Worm (Caenorhabditis elegans) whole organism, L1 larva: ENCODE results near the gene cpg-8.

Experiments
- ceh-82 ChIP-seq, 3 experiments: fragments of 150-350 bp in 1 of 3; sonication (generic microtip) in 2 of 3; optimal IDR thresholded peaks; 2 replicates each; lab custom pipeline; 2014 to 2017; ENCODE audit warnings: missing biosample characterization in 3 of 3, missing genetic modification characterization in 3 of 3
- egl-27 ChIP-seq, 2 experiments: fragments of 150-350 bp in 1 of 2; sonication (generic microtip); optimal IDR thresholded peaks; 3 replicates each; lab custom pipeline; 2017 to 2018; ENCODE audit warnings: missing biosample characterization in 2 of 2, missing genetic modification characterization in 2 of 2, missing genetic modification reagents in 2 of 2
- fos-1 ChIP-seq: fragments of 150-350 bp; optimal IDR thresholded peaks from 2 replicates; lab custom pipeline; 2014; ENCODE audit warnings: missing biosample characterization, missing genetic modification characterization
- lin-13 ChIP-seq: fragments of 150-350 bp; optimal IDR thresholded peaks from 2 replicates; lab custom pipeline; 2014; ENCODE audit warnings: missing biosample characterization, missing genetic modification reagents, missing genetic modification characterization
- lin-39 ChIP-seq: fragments of 150-350 bp; optimal IDR thresholded peaks from 2 replicates; lab custom pipeline; 2014; ENCODE audit warnings: missing biosample characterization, missing genetic modification reagents, missing genetic modification characterization
- lsy-2 ChIP-seq, 2 experiments: fragments of 150-350 bp; optimal IDR thresholded peaks; 2 replicates each; lab custom pipeline; 2014; ENCODE audit warnings: missing biosample characterization in 2 of 2, missing genetic modification characterization in 2 of 2
- nhr-47 ChIP-seq: sonication (generic microtip); optimal IDR thresholded peaks from 2 replicates; lab custom pipeline; 2016; ENCODE audit warnings: mild to moderate bottlenecking, missing genetic modification characterization, moderate library complexity, missing compliant biosample characterization
- sptf-1 ChIP-seq: fragments of 150-350 bp; optimal IDR thresholded peaks from 2 replicates; lab custom pipeline; 2014; ENCODE audit warnings: missing biosample characterization, missing genetic modification characterization
- tlp-1 ChIP-seq: fragments of 150-350 bp; optimal IDR thresholded peaks from 2 replicates; lab custom pipeline; 2014; ENCODE audit warnings: missing biosample characterization, missing genetic modification characterization
- zip-4 ChIP-seq: fragments of 200-800 bp; sonication (Bioruptor generic); optimal IDR thresholded peaks from 2 replicates; lab custom pipeline; 2018; ENCODE audit warnings: mild to moderate bottlenecking, missing genetic modification characterization, moderate library complexity, missing compliant biosample characterization
- ztf-11 ChIP-seq, 2 experiments: sonication (generic microtip); optimal IDR thresholded peaks; 2 replicates each; lab custom pipeline; 2016 to 2017; ENCODE audit warnings: missing genetic modification characterization in 2 of 2, missing biosample characterization in 1 of 2, missing compliant biosample characterization in 1 of 2

- TF ChIP-seq lin-39 (tag; lab: Kevin White, UChicago), result no peak
- no peak for TF ChIP-seq sptf-1 (tag; lab: Kevin White, UChicago)
- no peak for TF ChIP-seq ceh-82 (tag; optimal IDR thresholded peaks at IDR 0.05; lab: Kevin White, UChicago)
- TF ChIP-seq egl-27 (tag; optimal IDR thresholded peaks at IDR 0.05; lab: Kevin White, UChicago), result no peak
- TF ChIP-seq zip-4 (GFP tag; lab: Kevin White, UChicago), result no peak
- TF ChIP-seq lsy-2 (tag; optimal IDR thresholded peaks at IDR 0.05; lab: Kevin White, UChicago), result no peak
- TF ChIP-seq ztf-11 (tag; optimal IDR thresholded peaks at IDR 0.05; lab: Kevin White, UChicago), result no peak
- no peak for TF ChIP-seq lin-13 (GFP tag; lab: Kevin White, UChicago)
- no peak for TF ChIP-seq tlp-1
- TF ChIP-seq fos-1, result no peak
- TF ChIP-seq nhr-47, result no peak
These were observed 42.4 kb upstream of the cpg-8 start for ce11 chrV:4734608-4735007.
